Worm (Caenorhabditis elegans): Measurements from ENCODE around the gene C27H5.12.

Gene C27H5.12

DNA sequence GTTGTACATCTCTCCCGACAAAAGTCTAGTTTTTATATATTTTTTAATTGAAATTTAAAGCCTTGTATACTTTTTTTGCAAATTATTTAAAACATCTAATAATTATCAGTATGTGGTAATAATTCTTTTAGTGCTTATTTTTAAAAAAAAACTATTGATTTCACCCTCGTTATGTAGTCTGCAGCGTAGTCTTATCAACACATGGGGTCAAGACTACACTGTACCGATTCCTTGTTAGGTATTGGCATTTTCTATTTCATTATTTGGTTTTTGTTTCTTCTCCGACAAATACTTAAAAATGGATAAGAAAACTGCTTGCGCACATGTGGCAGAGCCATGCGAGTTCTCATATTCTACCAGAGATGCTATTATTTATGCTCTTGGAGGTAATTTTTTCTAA, 34.6 kb upstream of the C27H5.12 start, which contains the start of gene maoc-1 (continued):
- TF ChIP-seq lir-3 (tag; optimal IDR thresholded peaks at IDR 0.05) = no peak
- TF ChIP-seq mes-2 (tag; optimal IDR thresholded peaks at IDR 0.05; ENCODE audit: poor library complexity, severe bottlenecking) = peak; percentile 7
- TF ChIP-seq snpc-1.2 (GFP tag; IDR thresholded peaks at IDR 0.05) = no peak
- TF ChIP-seq pha-4 (GFP tag; IDR thresholded peaks at IDR 0.05) = 0 out of 2 replicates have a peak, but pooled peaks have one; percentile 40
- no peak for TF ChIP-seq pha-4 (tag; optimal IDR thresholded peaks at IDR 0.05)
- peak in 1 of 2 experiments; percentile 5 for TF ChIP-seq lsy-2 (tag; optimal IDR thresholded peaks at IDR 0.05)
- TF ChIP-seq ztf-7 (tag; optimal IDR thresholded peaks at IDR 0.05) = no peak
- TF ChIP-seq nhr-28 (tag; optimal IDR thresholded peaks at IDR 0.05) = peak; percentile 95
- TF ChIP-seq mxl-2 (GFP tag; conservative IDR thresholded peaks at IDR 0.05) = no peak
- TF ChIP-seq nhr-76 (tag; optimal IDR thresholded peaks at IDR 0.05) = no peak
- no peak for TF ChIP-seq hlh-30 (tag; optimal IDR thresholded peaks at IDR 0.05; ENCODE audit: insufficient read depth)
- TF ChIP-seq daf-16 (GFP tag; optimal IDR thresholded peaks at IDR 0.05) = no peak
- TF ChIP-seq daf-16 (tag; optimal IDR thresholded peaks at IDR 0.05) = peak; percentile 75
- TF ChIP-seq nhr-77 (tag; optimal IDR thresholded peaks at IDR 0.05) = peak; percentile 37
- no peak for TF ChIP-seq mdt-29 (GFP tag; IDR thresholded peaks at IDR 0.05)
- TF ChIP-seq saeg-2 (GFP tag; IDR thresholded peaks at IDR 0.05) = no peak
- TF ChIP-seq lin-29 (GFP tag; IDR thresholded peaks at IDR 0.05) = no peak
- no peak for TF ChIP-seq attf-4 (tag; optimal IDR thresholded peaks at IDR 0.05)
- TF ChIP-seq spr-1 (tag; optimal IDR thresholded peaks at IDR 0.05) = no peak
- TF ChIP-seq pqm-1 (tag; optimal IDR thresholded peaks at IDR 0.05) = no peak
- TF ChIP-seq dve-1 (tag; optimal IDR thresholded peaks at IDR 0.05; ENCODE audit: insufficient read depth) = peak; percentile 24

DNA sequence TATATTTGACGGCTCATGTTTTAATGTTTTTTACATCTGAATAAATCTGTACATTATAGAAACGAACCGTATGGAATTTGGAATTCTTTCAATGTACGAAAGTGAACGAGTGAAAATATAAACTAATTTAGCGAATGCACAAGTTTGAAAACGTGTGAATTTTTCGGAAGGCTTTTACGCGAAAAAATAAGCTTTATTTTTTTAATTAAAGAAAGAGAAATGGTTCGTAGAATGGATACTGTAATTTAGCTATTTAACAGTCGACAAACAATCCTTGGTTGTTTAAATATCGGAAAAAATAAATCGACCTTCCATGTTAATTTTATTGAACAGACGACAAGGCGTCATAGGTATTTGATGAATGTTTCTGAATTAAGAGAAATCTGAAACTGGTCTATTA, 34.1 kb upstream of the C27H5.12 start, which contains the start of gene acdh-12:
TSS of gene acdh-12 (minus strand) at position 101 of the 400 bp plus-strand sequence.
- TF ChIP-seq nhr-102 (tag; optimal IDR thresholded peaks at IDR 0.05) (no peak), hlh-11 (tag; optimal IDR thresholded peaks at IDR 0.05) (no peak), php-3 (GFP tag; IDR thresholded peaks at IDR 0.05) (no peak), snpc-1.2 (GFP tag; IDR thresholded peaks at IDR 0.05) (no peak), nhr-10 (tag; optimal IDR thresholded peaks at IDR 0.05) (no peak), Y5F2A.4 (GFP tag; optimal IDR thresholded peaks at IDR 0.05) (no peak), T26A8.4 (GFP tag; IDR thresholded peaks at IDR 0.05) (no peak), ceh-32 (tag; optimal IDR thresholded peaks at IDR 0.05; ENCODE audit: poor library complexity) (no peak), lin-29 (GFP tag; IDR thresholded peaks at IDR 0.05) (no peak), nhr-41 (GFP tag; IDR thresholded peaks at IDR 0.05) (no peak), zfp-3 (GFP tag; conservative IDR thresholded peaks at IDR 0.05) (no peak), F44E2.7 (GFP tag; IDR thresholded peaks at IDR 0.05) (no peak), lir-3 (tag; optimal IDR thresholded peaks at IDR 0.05) (no peak)

ce11 chrII:7189120-7189519, 27.7 kb upstream of the C27H5.12 start, which contains the start of gene E04F6.4:
Gene E04F6.4, plus strand, starts transcription at chrII:7189420.
- TF ChIP-seq ZK337.2 (GFP tag; IDR thresholded peaks at IDR 0.05) = no peak
- TF ChIP-seq nhr-48 (tag; optimal IDR thresholded peaks at IDR 0.05) = no peak
- TF ChIP-seq attf-4 (tag; optimal IDR thresholded peaks at IDR 0.05) = no peak
- TF ChIP-seq dmd-9 (GFP tag; IDR thresholded peaks at IDR 0.05) = no peak
- no peak for TF ChIP-seq snpc-1.2 (GFP tag; IDR thresholded peaks at IDR 0.05)
- TF ChIP-seq nhr-237 (tag; optimal IDR thresholded peaks at IDR 0.05) = no peak

DNA sequence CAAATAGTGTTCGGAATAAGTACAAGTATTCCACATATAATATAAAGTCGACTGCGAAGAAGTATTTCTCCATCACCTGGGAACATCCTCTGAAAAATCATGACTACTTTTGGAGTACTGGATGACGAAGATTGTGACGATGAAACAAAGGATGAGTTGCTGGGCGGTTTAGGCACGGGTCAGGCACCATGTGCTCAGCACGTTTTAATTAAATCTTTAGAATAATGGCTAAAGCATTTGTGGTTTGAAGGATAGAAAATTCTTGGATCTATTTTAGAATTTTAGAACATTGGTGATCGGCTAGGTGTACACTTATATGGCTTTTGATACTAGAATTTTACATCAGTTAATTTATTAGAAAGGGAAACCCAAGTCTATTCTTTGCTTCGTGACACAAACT, 25.7 kb upstream of the C27H5.12 start, which contains the start of gene C27H5.6:
TSS of gene C27H5.6 (minus strand) at position 101 of the 400 bp plus-strand sequence.
- TF ChIP-seq cey-2 (tag; optimal IDR thresholded peaks at IDR 0.05; ENCODE audit: borderline replicate concordance, insufficient read depth) = no peak
- TF ChIP-seq madf-5 (GFP tag; IDR thresholded peaks at IDR 0.05) = no peak
- no peak for TF ChIP-seq T26A8.4 (GFP tag; IDR thresholded peaks at IDR 0.05)
- TF ChIP-seq mes-2 (tag; optimal IDR thresholded peaks at IDR 0.05; ENCODE audit: poor library complexity, severe bottlenecking) = no peak
- TF ChIP-seq hmg-1.1 (GFP tag; IDR thresholded peaks at IDR 0.05) = no peak
- TF ChIP-seq arid-1 (GFP tag; conservative IDR thresholded peaks at IDR 0.05) = no peak
- TF ChIP-seq fkh-10 (GFP tag; optimal IDR thresholded peaks at IDR 0.05) = no peak
- no peak for TF ChIP-seq zip-11 (GFP tag; IDR thresholded peaks at IDR 0.05)
- TF ChIP-seq ztf-11 (tag; optimal IDR thresholded peaks at IDR 0.05) = no peak
- no peak for TF ChIP-seq R02D3.7 (tag; optimal IDR thresholded peaks at IDR 0.05)
- no peak for TF ChIP-seq dpl-1 (GFP tag; optimal IDR thresholded peaks at IDR 0.05)
- TF ChIP-seq mep-1 (tag; optimal IDR thresholded peaks at IDR 0.05) = no peak

Measured in whole organism, L4 larva.